Worm (Caenorhabditis elegans) whole organism, L1 larva: ENCODE results near the gene rev-1.

ENCODE experiments used
- C04F5.9 ChIP-seq: sonication (generic microtip); optimal IDR thresholded peaks from 2 replicates; lab custom pipeline; 2016; ENCODE audit warnings: missing genetic modification characterization, missing compliant biosample characterization
- Y116A8C.19 ChIP-seq: sonication (generic microtip); optimal IDR thresholded peaks from 2 replicates; lab custom pipeline; 2016; ENCODE audit warnings: missing compliant biosample characterization, missing genetic modification characterization, borderline replicate concordance
- aly-2 ChIP-seq: fragments of 150-350 bp; optimal IDR thresholded peaks from 2 replicates; lab custom pipeline; 2014; ENCODE audit warnings: missing biosample characterization, missing genetic modification characterization
- ama-1 ChIP-seq: fragments of 150-350 bp; optimal IDR thresholded peaks from 2 replicates; lab custom pipeline; 2014
- blmp-1 ChIP-seq: fragments of 150-350 bp; optimal IDR thresholded peaks from 2 replicates; lab custom pipeline; 2014; ENCODE audit warnings: missing biosample characterization, missing genetic modification characterization
- ceh-63 ChIP-seq: fragments of 200-800 bp; sonication (Bioruptor generic); optimal IDR thresholded peaks from 2 replicates; lab custom pipeline; 2018; ENCODE audit warnings: mild to moderate bottlenecking, missing genetic modification characterization, missing compliant biosample characterization
- ceh-82 ChIP-seq, 3 experiments: fragments of 150-350 bp in 1 of 3; sonication (generic microtip) in 2 of 3; optimal IDR thresholded peaks; 2 replicates each; lab custom pipeline; 2014 to 2017; ENCODE audit warnings: missing biosample characterization in 3 of 3, missing genetic modification characterization in 3 of 3
- ceh-88 ChIP-seq: fragments of 200-800 bp; sonication (Bioruptor generic); IDR thresholded peaks from 2 replicates; pipeline ENCODE4 v1.3.6; 2022; ENCODE audit warnings: missing genetic modification characterization, missing compliant biosample characterization
- ceh-90 ChIP-seq: sonication (generic microtip); optimal IDR thresholded peaks from 2 replicates; lab custom pipeline; 2016; ENCODE audit warnings: missing genetic modification characterization, missing compliant biosample characterization
- dsc-1 ChIP-seq: sonication (generic microtip); optimal IDR thresholded peaks from 2 replicates; lab custom pipeline; 2016; ENCODE audit warnings: mild to moderate bottlenecking, missing genetic modification characterization, missing compliant biosample characterization
- efl-1 ChIP-seq, 4 experiments: fragments of 150-350 bp; optimal IDR thresholded peaks in 3 of 4; peaks in 1 of 4; 1 replicate in 1 of 4; 2 replicates in 3 of 4; lab custom pipeline; 2014; ENCODE audit warnings: missing biosample characterization in 2 of 4, missing genetic modification characterization in 2 of 4, missing genetic modification reagents in 2 of 4
- egl-13 ChIP-seq: sonication (generic microtip); optimal IDR thresholded peaks from 2 replicates; lab custom pipeline; 2016; ENCODE audit warnings: missing genotype, missing genetic modification reagents, missing genetic modification characterization, missing compliant biosample characterization
- elt-2 ChIP-seq: sonication (generic microtip); optimal IDR thresholded peaks from 2 replicates; lab custom pipeline; 2016; ENCODE audit warnings: missing genetic modification characterization, mild to moderate bottlenecking, inconsistent platforms, missing compliant biosample characterization, missing genetic modification reagents
- elt-3 ChIP-seq, 6 experiments: fragments of 150-350 bp in 1 of 6; sonication (generic microtip); optimal IDR thresholded peaks; 2 replicates each; lab custom pipeline; 2017 to 2018; ENCODE audit warnings: missing biosample characterization in 6 of 6, missing genetic modification characterization in 6 of 6, inconsistent platforms in 1 of 6
- ets-5 ChIP-seq: fragments of 200-800 bp; sonication (Bioruptor generic); IDR thresholded peaks from 2 replicates; pipeline ENCODE4 v1.3.6; 2022; ENCODE audit warnings: missing genetic modification characterization, missing compliant biosample characterization
- fkh-10 ChIP-seq: sonication (generic microtip); optimal IDR thresholded peaks from 2 replicates; lab custom pipeline; 2017; ENCODE audit warnings: missing biosample characterization, missing genetic modification reagents, missing genetic modification characterization
- fkh-4 ChIP-seq: sonication (generic microtip); optimal IDR thresholded peaks from 2 replicates; lab custom pipeline; 2016; ENCODE audit warnings: missing compliant biosample characterization, missing genetic modification characterization, borderline replicate concordance
- fkh-8 ChIP-seq: sonication (generic microtip); optimal IDR thresholded peaks from 2 replicates; lab custom pipeline; 2016; ENCODE audit warnings: mild to moderate bottlenecking, missing genetic modification characterization, missing compliant biosample characterization
- fos-1 ChIP-seq: fragments of 150-350 bp; optimal IDR thresholded peaks from 2 replicates; lab custom pipeline; 2014; ENCODE audit warnings: missing biosample characterization, missing genetic modification characterization
- grh-1 ChIP-seq: fragments of 200-800 bp; sonication (Bioruptor generic); IDR thresholded peaks from 2 replicates; pipeline ENCODE4 v1.3.6; 2022; ENCODE audit warnings: missing genetic modification reagents, missing genetic modification characterization, missing compliant biosample characterization
- hlh-17 ChIP-seq: fragments of 200-800 bp; sonication (Bioruptor generic); optimal IDR thresholded peaks from 2 replicates; lab custom pipeline; 2018; ENCODE audit warnings: missing genetic modification characterization, mild to moderate bottlenecking, missing compliant biosample characterization, moderate library complexity, borderline replicate concordance
- hlh-4 ChIP-seq: sonication (generic microtip); optimal IDR thresholded peaks from 2 replicates; lab custom pipeline; 2016; ENCODE audit warnings: mild to moderate bottlenecking, missing genetic modification characterization, missing compliant biosample characterization
- hpl-2 ChIP-seq: fragments of 150-350 bp; optimal IDR thresholded peaks from 2 replicates; lab custom pipeline; 2014; ENCODE audit warnings: missing biosample characterization, missing genetic modification reagents, missing genetic modification characterization
- irx-1 ChIP-seq: sonication (generic microtip); optimal IDR thresholded peaks from 2 replicates; lab custom pipeline; 2016; ENCODE audit warnings: missing genetic modification characterization, missing compliant biosample characterization
- isw-1 ChIP-seq: fragments of 200-800 bp; sonication (Bioruptor generic); IDR thresholded peaks from 2 replicates; pipeline ENCODE4 v1.3.6; 2022; ENCODE audit warnings: missing genetic modification characterization, missing compliant biosample characterization
- jun-1 ChIP-seq: fragments of 150-350 bp; optimal IDR thresholded peaks from 2 replicates; lab custom pipeline; 2014; ENCODE audit warnings: missing biosample characterization, missing genetic modification reagents, missing genetic modification characterization
- lin-13 ChIP-seq: fragments of 150-350 bp; optimal IDR thresholded peaks from 2 replicates; lab custom pipeline; 2014; ENCODE audit warnings: missing biosample characterization, missing genetic modification reagents, missing genetic modification characterization
- lin-39 ChIP-seq: fragments of 150-350 bp; optimal IDR thresholded peaks from 2 replicates; lab custom pipeline; 2014; ENCODE audit warnings: missing biosample characterization, missing genetic modification reagents, missing genetic modification characterization
- mdl-1 ChIP-seq, 2 experiments: fragments of 150-350 bp; optimal IDR thresholded peaks; 2 replicates each; lab custom pipeline; 2014 to 2017; ENCODE audit warnings: missing biosample characterization in 2 of 2, missing genetic modification characterization in 2 of 2, inconsistent platforms in 1 of 2
- mef-2 ChIP-seq: fragments of 150-350 bp; optimal IDR thresholded peaks from 2 replicates; lab custom pipeline; 2014; ENCODE audit warnings: missing biosample characterization, missing genetic modification characterization
- mep-1 ChIP-seq: fragments of 150-350 bp; optimal IDR thresholded peaks from 2 replicates; lab custom pipeline; 2014; ENCODE audit warnings: missing biosample characterization, missing genetic modification characterization
- nhr-12 ChIP-seq: sonication (generic microtip); optimal IDR thresholded peaks from 2 replicates; lab custom pipeline; 2017; ENCODE audit warnings: missing biosample characterization, missing genetic modification characterization
- nhr-20 ChIP-seq: sonication (generic microtip); optimal IDR thresholded peaks from 2 replicates; lab custom pipeline; 2016; ENCODE audit warnings: mild to moderate bottlenecking, missing genetic modification characterization, missing compliant biosample characterization
- nhr-237 ChIP-seq: fragments of 150-350 bp; optimal IDR thresholded peaks from 2 replicates; lab custom pipeline; 2014; ENCODE audit warnings: missing biosample characterization, missing genetic modification characterization
- nhr-47 ChIP-seq: sonication (generic microtip); optimal IDR thresholded peaks from 2 replicates; lab custom pipeline; 2016; ENCODE audit warnings: mild to moderate bottlenecking, missing genetic modification characterization, moderate library complexity, missing compliant biosample characterization
- nhr-76 ChIP-seq: sonication (generic microtip); optimal IDR thresholded peaks from 2 replicates; lab custom pipeline; 2017; ENCODE audit warnings: missing biosample characterization, missing genetic modification characterization
- nhr-77 ChIP-seq: fragments of 150-350 bp; optimal IDR thresholded peaks from 2 replicates; lab custom pipeline; 2014; ENCODE audit warnings: missing biosample characterization, missing genetic modification characterization
- nhr-84 ChIP-seq: sonication (generic microtip); optimal IDR thresholded peaks from 2 replicates; lab custom pipeline; 2017; ENCODE audit warnings: missing biosample characterization, missing genetic modification characterization
- nhr-85 ChIP-seq: sonication (generic microtip); peaks from one replicate; lab custom pipeline; 2016; ENCODE audit warnings: missing genetic modification characterization, inconsistent platforms, missing compliant biosample characterization
- nhr-90 ChIP-seq: sonication (generic microtip); optimal IDR thresholded peaks from 2 replicates; lab custom pipeline; 2016; ENCODE audit warnings: mild to moderate bottlenecking, missing genetic modification characterization, missing compliant biosample characterization; ENCODE audit not compliant: poor library complexity
- pax-3 ChIP-seq: fragments of 200-800 bp; sonication (Bioruptor generic); optimal IDR thresholded peaks from 2 replicates; lab custom pipeline; 2018; ENCODE audit warnings: mild to moderate bottlenecking, missing genetic modification characterization, moderate library complexity, missing compliant biosample characterization
- skn-1 ChIP-seq: fragments of 150-350 bp; optimal IDR thresholded peaks from 2 replicates; lab custom pipeline; 2014; ENCODE audit warnings: missing biosample characterization, missing genetic modification characterization
- sox-4 ChIP-seq: sonication (generic microtip); optimal IDR thresholded peaks from 2 replicates; lab custom pipeline; 2016; ENCODE audit warnings: missing genetic modification characterization, missing compliant biosample characterization
- sptf-1 ChIP-seq: fragments of 150-350 bp; optimal IDR thresholded peaks from 2 replicates; lab custom pipeline; 2014; ENCODE audit warnings: missing biosample characterization, missing genetic modification characterization
- sup-37 ChIP-seq: fragments of 200-800 bp; sonication (Bioruptor generic); optimal IDR thresholded peaks from 2 replicates; lab custom pipeline; 2018; ENCODE audit warnings: mild to moderate bottlenecking, missing genetic modification characterization, missing compliant biosample characterization
- swsn-7 ChIP-seq: sonication (generic microtip); optimal IDR thresholded peaks from 2 replicates; lab custom pipeline; 2016; ENCODE audit warnings: missing genetic modification characterization, missing compliant biosample characterization
- tbx-2 ChIP-seq: sonication (generic microtip); optimal IDR thresholded peaks from 2 replicates; lab custom pipeline; 2016; ENCODE audit warnings: missing genetic modification characterization, missing compliant biosample characterization
- unc-130 ChIP-seq: fragments of 150-350 bp; optimal IDR thresholded peaks from 2 replicates; lab custom pipeline; 2017; ENCODE audit warnings: missing biosample characterization, missing genetic modification characterization, inconsistent platforms
- unc-30 ChIP-seq: sonication (generic microtip); optimal IDR thresholded peaks from 2 replicates; lab custom pipeline; 2017; ENCODE audit warnings: missing biosample characterization, missing genetic modification characterization
- unc-62 ChIP-seq: fragments of 150-350 bp; optimal IDR thresholded peaks from 2 replicates; lab custom pipeline; 2014; ENCODE audit warnings: missing biosample characterization, missing genetic modification reagents, missing genetic modification characterization
- unc-86 ChIP-seq: sonication (generic microtip); optimal IDR thresholded peaks from 2 replicates; lab custom pipeline; 2016; ENCODE audit warnings: missing genetic modification characterization, missing compliant biosample characterization
- vab-15 ChIP-seq: sonication (generic microtip); optimal IDR thresholded peaks from 2 replicates; lab custom pipeline; 2017; ENCODE audit warnings: missing genotype, mild to moderate bottlenecking, missing genetic modification characterization, missing compliant biosample characterization
- xbp-1 ChIP-seq: sonication (generic microtip); optimal IDR thresholded peaks from 2 replicates; lab custom pipeline; 2016; ENCODE audit warnings: missing genetic modification characterization, missing compliant biosample characterization
- zag-1 ChIP-seq: fragments of 150-350 bp; optimal IDR thresholded peaks from 2 replicates; lab custom pipeline; 2014; ENCODE audit warnings: missing biosample characterization, missing genetic modification characterization

The rev-1 gene

DNA sequence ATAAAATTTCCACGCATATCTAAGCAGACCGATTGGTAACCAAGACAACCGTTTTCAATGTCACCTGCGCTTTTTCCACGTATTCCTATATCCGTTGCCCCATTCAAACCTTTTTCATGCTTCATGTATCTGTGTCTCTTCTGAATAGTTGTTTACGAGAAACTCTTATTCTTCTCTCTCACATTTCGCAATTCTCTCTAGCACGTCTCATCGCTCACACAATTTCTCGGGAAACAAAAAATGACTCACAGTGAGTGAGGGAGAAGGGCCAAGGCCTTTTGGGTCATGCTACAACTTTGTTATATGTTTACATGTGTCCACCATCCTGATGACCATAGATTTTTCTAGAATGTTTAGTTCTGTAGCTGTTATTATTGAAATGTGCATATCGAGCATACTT is 13.1 kb upstream of the rev-1 start (continued):
- TF ChIP-seq ceh-90 (tag; lab: Kevin White, UChicago) (no peak), nhr-237 (peak; percentile 25), sup-37 (GFP tag; lab: Kevin White, UChicago) (no peak), ceh-88 (no peak), lin-39 (no peak), vab-15 (tag; lab: Kevin White, UChicago) (no peak), jun-1 (tag; lab: Kevin White, UChicago) (peak; percentile 67), hlh-17 (GFP tag; lab: Kevin White, UChicago) (no peak), dsc-1 (peak; percentile 16), lin-13 (GFP tag; lab: Kevin White, UChicago) (no peak), nhr-77 (tag; lab: Kevin White, UChicago) (no peak), nhr-85 (no peak), nhr-90 (tag; lab: Kevin White, UChicago) (no peak), efl-1 (optimal IDR thresholded peaks at IDR 0.05; lab: Kevin White, UChicago) (peak; percentile 14 to 37), efl-1 (GFP tag; optimal IDR thresholded peaks at IDR 0.05 in 1 of 2; lab: Kevin White, UChicago) (no peak), ceh-63 (GFP tag; lab: Kevin White, UChicago) (no peak), sox-4 (tag; lab: Kevin White, UChicago) (peak; percentile 22), unc-30 (tag; lab: Kevin White, UChicago) (no peak), xbp-1 (tag; lab: Kevin White, UChicago) (peak; percentile 31), isw-1 (GFP tag; lab: Robert Waterston, UW) (no peak), mep-1 (tag; lab: Kevin White, UChicago) (peak; percentile 82), mef-2 (tag; lab: Kevin White, UChicago) (no peak), pax-3 (tag; lab: Kevin White, UChicago) (peak; percentile 50), unc-62 (GFP tag; lab: Kevin White, UChicago) (no peak), fkh-10 (GFP tag; lab: Kevin White, UChicago) (peak; percentile 25), nhr-47 (tag; lab: Kevin White, UChicago) (peak; percentile 70), nhr-76 (tag; lab: Kevin White, UChicago) (no peak), unc-86 (tag; lab: Kevin White, UChicago) (no peak), nhr-12 (tag; lab: Kevin White, UChicago) (no peak), fkh-4 (no peak), egl-13 (tag; lab: Kevin White, UChicago) (no peak), sptf-1 (tag; lab: Kevin White, UChicago) (no peak), zag-1 (tag; lab: Kevin White, UChicago) (no peak), aly-2 (tag; lab: Kevin White, UChicago) (no peak), tbx-2 (tag; lab: Kevin White, UChicago) (no peak), irx-1 (tag; lab: Kevin White, UChicago) (no peak), blmp-1 (tag; lab: Kevin White, UChicago) (peak; percentile 22), ceh-82 (tag; optimal IDR thresholded peaks at IDR 0.05; lab: Kevin White, UChicago) (peak in 2 of 3 experiments; percentile 9 to 63), hlh-4 (no peak), nhr-20 (tag; lab: Kevin White, UChicago) (peak; percentile 54), elt-3 (tag; optimal IDR thresholded peaks at IDR 0.05; lab: Kevin White, UChicago) (no peak), unc-130 (tag; lab: Kevin White, UChicago) (no peak), Y116A8C.19 (tag; lab: Kevin White, UChicago) (no peak), skn-1 (tag; lab: Kevin White, UChicago) (peak; percentile 70), ama-1 (lab: Kevin White, UChicago) (no peak), ets-5 (no peak), hpl-2 (GFP tag; lab: Kevin White, UChicago) (no peak), swsn-7 (tag; lab: Kevin White, UChicago) (peak; percentile 37), mdl-1 (tag; optimal IDR thresholded peaks at IDR 0.05; lab: Kevin White, UChicago) (no peak), grh-1 (GFP tag; lab: Robert Waterston, UW) (no peak), fos-1 (tag; lab: Kevin White, UChicago) (peak; percentile 67), nhr-84 (tag; lab: Kevin White, UChicago) (no peak), C04F5.9 (tag; lab: Kevin White, UChicago) (no peak), fkh-8 (tag; lab: Kevin White, UChicago) (peak; percentile 98), elt-2 (tag; lab: Kevin White, UChicago) (no peak)
